Worm (Caenorhabditis elegans) whole organism, mixed stage, embryonic: ENCODE measurements around the gene rmh-2.

Source experiments
- blmp-1 ChIP-seq: fragments of 150-350 bp; optimal IDR thresholded peaks from 2 replicates; lab custom pipeline; 2014; ENCODE audit warnings: missing biosample characterization, missing genetic modification characterization
- ceh-39 ChIP-seq: fragments of 150-350 bp; optimal IDR thresholded peaks from 2 replicates; lab custom pipeline; 2014; ENCODE audit warnings: missing biosample characterization, missing genetic modification characterization
- ces-1 ChIP-seq: fragments of 150-350 bp; optimal IDR thresholded peaks from 2 replicates; lab custom pipeline; 2014; ENCODE audit warnings: missing biosample characterization, missing genetic modification reagents, missing genetic modification characterization
- elt-1 ChIP-seq: sonication (generic microtip); optimal IDR thresholded peaks from 2 replicates; lab custom pipeline; 2017; ENCODE audit warnings: missing genetic modification characterization, mild to moderate bottlenecking, missing compliant biosample characterization, antibody characterized with exemption, moderate library complexity, borderline replicate concordance; ENCODE audit not compliant: insufficient read depth
- elt-3 ChIP-seq: fragments of 150-350 bp; optimal IDR thresholded peaks from 2 replicates; lab custom pipeline; 2014; ENCODE audit warnings: missing biosample characterization, missing genetic modification characterization
- lsy-2 ChIP-seq: fragments of 150-350 bp; optimal IDR thresholded peaks from 2 replicates; lab custom pipeline; 2014; ENCODE audit warnings: missing biosample characterization, missing genetic modification characterization
- mep-1 ChIP-seq: fragments of 150-350 bp; optimal IDR thresholded peaks from 2 replicates; lab custom pipeline; 2017; ENCODE audit warnings: missing biosample characterization, missing genetic modification reagents, missing genetic modification characterization, inconsistent platforms
- nhr-237 ChIP-seq: fragments of 150-350 bp; optimal IDR thresholded peaks from 2 replicates; lab custom pipeline; 2014; ENCODE audit warnings: missing biosample characterization, missing genetic modification characterization
- nhr-28 ChIP-seq: fragments of 150-350 bp; optimal IDR thresholded peaks from 2 replicates; lab custom pipeline; 2014; ENCODE audit warnings: missing biosample characterization, missing genetic modification characterization
- nhr-76 ChIP-seq: sonication (generic microtip); optimal IDR thresholded peaks from 2 replicates; lab custom pipeline; 2017; ENCODE audit warnings: missing biosample characterization, missing genetic modification characterization
- ztf-11 ChIP-seq: fragments of 150-350 bp; optimal IDR thresholded peaks from 2 replicates; lab custom pipeline; 2014; ENCODE audit warnings: missing biosample characterization, missing genetic modification characterization

DNA sequence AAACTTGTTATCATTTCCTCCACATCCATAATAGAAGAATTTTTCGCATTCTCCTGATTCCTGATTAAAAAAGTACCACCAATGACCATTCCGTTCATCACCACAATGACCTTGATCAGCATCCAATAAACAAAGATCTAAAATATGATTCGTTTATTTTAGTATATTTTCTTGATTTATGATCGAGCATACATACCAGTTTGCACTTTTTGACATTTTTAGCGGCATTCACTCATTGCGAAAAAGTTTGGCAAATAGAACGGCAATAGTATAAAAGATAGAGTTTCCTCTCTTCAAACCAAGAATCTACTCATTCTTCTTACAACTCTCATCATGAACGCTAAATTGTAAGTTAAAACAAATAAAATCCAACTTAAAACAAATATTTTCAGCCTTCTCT lies 16.7 kb downstream of the rmh-2 start, which contains the start of gene fipr-10:
- TF ChIP-seq nhr-28 (tag; lab: Kevin White, UChicago): no peak
- TF ChIP-seq elt-3 (tag; lab: Kevin White, UChicago): no peak
- TF ChIP-seq blmp-1 (tag; lab: Kevin White, UChicago): no peak
- no peak for TF ChIP-seq nhr-76 (tag; lab: Kevin White, UChicago)
- no peak for TF ChIP-seq lsy-2
- no peak for TF ChIP-seq nhr-237 (tag; lab: Kevin White, UChicago)
- no peak for TF ChIP-seq ceh-39 (tag; lab: Kevin White, UChicago)
- no peak for TF ChIP-seq ces-1
- TF ChIP-seq ztf-11 (tag; lab: Kevin White, UChicago): no peak
- no peak for TF ChIP-seq mep-1 (tag; lab: Kevin White, UChicago)
- no peak for TF ChIP-seq elt-1 (tag; lab: Kevin White, UChicago)
